Worm (Caenorhabditis elegans): Measurements from ENCODE around the gene C18H7.1.

C18H7.1 gene

ce11 chrIV:654526-655440, 39.4 kb downstream of the C18H7.1 start, which contains the start of the genes rpl-15 and K11H12.8:
TSS of gene rpl-15 (minus strand) at chrIV:654576.
TSS of gene K11H12.8 (plus strand) at chrIV:655390.
- peak; percentile 100 for TF ChIP-seq nhr-90 (tag; optimal IDR thresholded peaks at IDR 0.05; ENCODE audit: poor library complexity)
- TF ChIP-seq fkh-10 (GFP tag; optimal IDR thresholded peaks at IDR 0.05), result peak; percentile 99
- TF ChIP-seq lin-35 (GFP tag; optimal IDR thresholded peaks at IDR 0.05), result peak; percentile 95 to 97
- peak; percentile 100 for TF ChIP-seq nhr-77 (tag; optimal IDR thresholded peaks at IDR 0.05)
- peak; percentile 98 for TF ChIP-seq C04F5.9 (tag; optimal IDR thresholded peaks at IDR 0.05)
- peak; percentile 97 for TF ChIP-seq lir-3 (tag; optimal IDR thresholded peaks at IDR 0.05; ENCODE audit: poor library complexity)
- TF ChIP-seq swsn-7 (tag; optimal IDR thresholded peaks at IDR 0.05), result peak; percentile 100
- peak; percentile 93 to 95 (median 94) for TF ChIP-seq dpl-1 (GFP tag; optimal IDR thresholded peaks at IDR 0.05)
- TF ChIP-seq fkh-8 (tag; optimal IDR thresholded peaks at IDR 0.05), result peak; percentile 100
- TF ChIP-seq mdl-1 (tag; optimal IDR thresholded peaks at IDR 0.05), result peak; percentile 83 to 100
- peak; percentile 100 for TF ChIP-seq tbx-2 (tag; optimal IDR thresholded peaks at IDR 0.05)
- peak; percentile 99 for TF ChIP-seq unc-86 (tag; optimal IDR thresholded peaks at IDR 0.05)
- peak; percentile 99 for TF ChIP-seq vab-15 (tag; optimal IDR thresholded peaks at IDR 0.05)
- TF ChIP-seq nhr-20 (tag; optimal IDR thresholded peaks at IDR 0.05), result peak; percentile 100
- TF ChIP-seq snpc-4 (tag; optimal IDR thresholded peaks at IDR 0.05), result peak; percentile 97
- peak; percentile 100 for TF ChIP-seq unc-130 (tag; optimal IDR thresholded peaks at IDR 0.05)
- TF ChIP-seq grh-1 (GFP tag; IDR thresholded peaks at IDR 0.05), result peak; percentile 98
- TF ChIP-seq pqm-1 (tag; optimal IDR thresholded peaks at IDR 0.05), result peak; percentile 89
- TF ChIP-seq C16A3.4 (tag; optimal IDR thresholded peaks at IDR 0.05), result peak; percentile 100
- TF ChIP-seq nhr-76 (tag; optimal IDR thresholded peaks at IDR 0.05), result peak; percentile 93
- TF ChIP-seq lin-15B (tag; optimal IDR thresholded peaks at IDR 0.05), result peak; percentile 98
- peak; percentile 99 to 100 (median 100) for TF ChIP-seq elt-3 (tag; optimal IDR thresholded peaks at IDR 0.05)
- TF ChIP-seq hlh-17 (GFP tag; optimal IDR thresholded peaks at IDR 0.05; ENCODE audit: borderline replicate concordance), result no peak
- TF ChIP-seq hpl-2 (GFP tag; optimal IDR thresholded peaks at IDR 0.05), result peak; percentile 96
- peak; percentile 98 for TF ChIP-seq sox-4 (tag; optimal IDR thresholded peaks at IDR 0.05)
- peak; percentile 96 for TF ChIP-seq unc-98 (GFP tag; IDR thresholded peaks at IDR 0.05)
- TF ChIP-seq lin-13 (GFP tag; optimal IDR thresholded peaks at IDR 0.05), result peak; percentile 100
- TF ChIP-seq ceh-88 (GFP tag; IDR thresholded peaks at IDR 0.05), result peak; percentile 100
- peak; percentile 100 for TF ChIP-seq nhr-85 (tag)
- TF ChIP-seq tlp-1 (tag; optimal IDR thresholded peaks at IDR 0.05), result no peak
- TF ChIP-seq C34B4.2 (tag; optimal IDR thresholded peaks at IDR 0.05), result peak; percentile 89
- peak; percentile 99 for TF ChIP-seq aha-1 (tag; optimal IDR thresholded peaks at IDR 0.05)
- TF ChIP-seq nhr-12 (tag; optimal IDR thresholded peaks at IDR 0.05), result peak; percentile 59
- peak; percentile 100 for TF ChIP-seq mep-1 (tag; optimal IDR thresholded peaks at IDR 0.05)
- TF ChIP-seq nhr-11 (tag; optimal IDR thresholded peaks at IDR 0.05), result peak; percentile 96
- TF ChIP-seq ceh-82 (tag; optimal IDR thresholded peaks at IDR 0.05), result peak; percentile 100
- peak; percentile 58 to 100 for TF ChIP-seq ztf-11 (tag; optimal IDR thresholded peaks at IDR 0.05)
- TF ChIP-seq aly-2 (tag; optimal IDR thresholded peaks at IDR 0.05), result peak; percentile 98
- peak; percentile 95 for TF ChIP-seq fkh-4 (tag; optimal IDR thresholded peaks at IDR 0.05; ENCODE audit: borderline replicate concordance)
- TF ChIP-seq lin-39 (tag; optimal IDR thresholded peaks at IDR 0.05), result peak; percentile 98
- peak; percentile 98 for TF ChIP-seq nhr-237 (tag; optimal IDR thresholded peaks at IDR 0.05)
- TF ChIP-seq ces-1 (GFP tag; optimal IDR thresholded peaks at IDR 0.05), result peak; percentile 82
- TF ChIP-seq nhr-47 (tag; optimal IDR thresholded peaks at IDR 0.05), result peak; percentile 100
- peak; percentile 100 for TF ChIP-seq rnt-1 (tag; optimal IDR thresholded peaks at IDR 0.05)
- TF ChIP-seq nhr-71 (tag; optimal IDR thresholded peaks at IDR 0.05), result peak; percentile 100
- peak; percentile 98 for TF ChIP-seq jun-1 (tag; optimal IDR thresholded peaks at IDR 0.05)
- peak; percentile 88 for TF ChIP-seq pag-3 (tag; optimal IDR thresholded peaks at IDR 0.05; ENCODE audit: borderline replicate concordance, insufficient read depth)
- TF ChIP-seq sptf-1 (tag; optimal IDR thresholded peaks at IDR 0.05), result no peak
- TF ChIP-seq lin-14 (GFP tag; optimal IDR thresholded peaks at IDR 0.05), result peak; percentile 100
- peak; percentile 84 for TF ChIP-seq nhr-84 (tag; optimal IDR thresholded peaks at IDR 0.05)
